Worm (Caenorhabditis elegans) whole organism, L1 larva: ENCODE data around the gene nuo-1.

Experiments used
- C04F5.9 ChIP-seq: sonication (generic microtip); optimal IDR thresholded peaks from 2 replicates; lab custom pipeline; 2016; ENCODE audit warnings: missing genetic modification characterization, missing compliant biosample characterization
- C16A3.4 ChIP-seq: fragments of 150-350 bp; optimal IDR thresholded peaks from 2 replicates; lab custom pipeline; 2014; ENCODE audit warnings: missing biosample characterization, missing genetic modification characterization
- F16B12.6 ChIP-seq: fragments of 150-350 bp; optimal IDR thresholded peaks from 2 replicates; lab custom pipeline; 2014; ENCODE audit warnings: missing biosample characterization, missing genetic modification characterization
- Y116A8C.19 ChIP-seq: sonication (generic microtip); optimal IDR thresholded peaks from 2 replicates; lab custom pipeline; 2016; ENCODE audit warnings: missing compliant biosample characterization, missing genetic modification characterization, borderline replicate concordance
- aha-1 ChIP-seq: fragments of 150-350 bp; optimal IDR thresholded peaks from 2 replicates; lab custom pipeline; 2014; ENCODE audit warnings: missing biosample characterization, missing genetic modification characterization
- alr-1 ChIP-seq: fragments of 200-800 bp; sonication (Bioruptor generic); optimal IDR thresholded peaks from 2 replicates; lab custom pipeline; 2018; ENCODE audit warnings: borderline replicate concordance, mild to moderate bottlenecking, missing genetic modification characterization, missing compliant biosample characterization
- aly-2 ChIP-seq: fragments of 150-350 bp; optimal IDR thresholded peaks from 2 replicates; lab custom pipeline; 2014; ENCODE audit warnings: missing biosample characterization, missing genetic modification characterization
- ceh-63 ChIP-seq: fragments of 200-800 bp; sonication (Bioruptor generic); optimal IDR thresholded peaks from 2 replicates; lab custom pipeline; 2018; ENCODE audit warnings: mild to moderate bottlenecking, missing genetic modification characterization, missing compliant biosample characterization
- ceh-90 ChIP-seq: sonication (generic microtip); optimal IDR thresholded peaks from 2 replicates; lab custom pipeline; 2016; ENCODE audit warnings: missing genetic modification characterization, missing compliant biosample characterization
- ces-1 ChIP-seq: fragments of 150-350 bp; optimal IDR thresholded peaks from 2 replicates; lab custom pipeline; 2014; ENCODE audit warnings: missing biosample characterization, missing genetic modification reagents, missing genetic modification characterization
- dpl-1 ChIP-seq, 3 experiments: fragments of 150-350 bp in 2 of 3; sonication (generic microtip) in 1 of 3; optimal IDR thresholded peaks; 2 replicates each; lab custom pipeline; 2014 to 2017; ENCODE audit warnings: missing biosample characterization in 3 of 3, missing genetic modification characterization in 3 of 3, missing genetic modification reagents in 3 of 3
- efl-1 ChIP-seq, 4 experiments: fragments of 150-350 bp; optimal IDR thresholded peaks in 3 of 4; peaks in 1 of 4; 1 replicate in 1 of 4; 2 replicates in 3 of 4; lab custom pipeline; 2014; ENCODE audit warnings: missing biosample characterization in 2 of 4, missing genetic modification characterization in 2 of 4, missing genetic modification reagents in 2 of 4
- efl-3 ChIP-seq: fragments of 200-800 bp; sonication (Bioruptor generic); optimal IDR thresholded peaks from 2 replicates; lab custom pipeline; 2018; ENCODE audit warnings: mild to moderate bottlenecking, missing genetic modification characterization, missing compliant biosample characterization
- egl-13 ChIP-seq: sonication (generic microtip); optimal IDR thresholded peaks from 2 replicates; lab custom pipeline; 2016; ENCODE audit warnings: missing genotype, missing genetic modification reagents, missing genetic modification characterization, missing compliant biosample characterization
- elt-2 ChIP-seq: sonication (generic microtip); optimal IDR thresholded peaks from 2 replicates; lab custom pipeline; 2016; ENCODE audit warnings: missing genetic modification characterization, mild to moderate bottlenecking, inconsistent platforms, missing compliant biosample characterization, missing genetic modification reagents
- elt-3 ChIP-seq, 6 experiments: fragments of 150-350 bp in 1 of 6; sonication (generic microtip); optimal IDR thresholded peaks; 2 replicates each; lab custom pipeline; 2017 to 2018; ENCODE audit warnings: missing biosample characterization in 6 of 6, missing genetic modification characterization in 6 of 6, inconsistent platforms in 1 of 6
- ets-5 ChIP-seq: fragments of 200-800 bp; sonication (Bioruptor generic); IDR thresholded peaks from 2 replicates; pipeline ENCODE4 v1.3.6; 2022; ENCODE audit warnings: missing genetic modification characterization, missing compliant biosample characterization
- fos-1 ChIP-seq: fragments of 150-350 bp; optimal IDR thresholded peaks from 2 replicates; lab custom pipeline; 2014; ENCODE audit warnings: missing biosample characterization, missing genetic modification characterization
- hlh-17 ChIP-seq: fragments of 200-800 bp; sonication (Bioruptor generic); optimal IDR thresholded peaks from 2 replicates; lab custom pipeline; 2018; ENCODE audit warnings: missing genetic modification characterization, mild to moderate bottlenecking, missing compliant biosample characterization, moderate library complexity, borderline replicate concordance
- hlh-4 ChIP-seq: sonication (generic microtip); optimal IDR thresholded peaks from 2 replicates; lab custom pipeline; 2016; ENCODE audit warnings: mild to moderate bottlenecking, missing genetic modification characterization, missing compliant biosample characterization
- hpl-2 ChIP-seq: fragments of 150-350 bp; optimal IDR thresholded peaks from 2 replicates; lab custom pipeline; 2014; ENCODE audit warnings: missing biosample characterization, missing genetic modification reagents, missing genetic modification characterization
- irx-1 ChIP-seq: sonication (generic microtip); optimal IDR thresholded peaks from 2 replicates; lab custom pipeline; 2016; ENCODE audit warnings: missing genetic modification characterization, missing compliant biosample characterization
- isw-1 ChIP-seq: fragments of 200-800 bp; sonication (Bioruptor generic); IDR thresholded peaks from 2 replicates; pipeline ENCODE4 v1.3.6; 2022; ENCODE audit warnings: missing genetic modification characterization, missing compliant biosample characterization
- jun-1 ChIP-seq: fragments of 150-350 bp; optimal IDR thresholded peaks from 2 replicates; lab custom pipeline; 2014; ENCODE audit warnings: missing biosample characterization, missing genetic modification reagents, missing genetic modification characterization
- lin-14 ChIP-seq: fragments of 200-800 bp; sonication (Bioruptor generic); optimal IDR thresholded peaks from 2 replicates; lab custom pipeline; 2018; ENCODE audit warnings: mild to moderate bottlenecking, missing genetic modification characterization, moderate library complexity, missing compliant biosample characterization
- lir-3 ChIP-seq: sonication (generic microtip); optimal IDR thresholded peaks from 2 replicates; lab custom pipeline; 2016; ENCODE audit warnings: mild to moderate bottlenecking, missing genetic modification characterization, moderate library complexity, missing compliant biosample characterization; ENCODE audit not compliant: poor library complexity
- lsy-2 ChIP-seq, 2 experiments: fragments of 150-350 bp; optimal IDR thresholded peaks; 2 replicates each; lab custom pipeline; 2014; ENCODE audit warnings: missing biosample characterization in 2 of 2, missing genetic modification characterization in 2 of 2
- mab-9 ChIP-seq: fragments of 200-800 bp; sonication (Bioruptor generic); IDR thresholded peaks from 2 replicates; pipeline ENCODE4 v1.3.6; 2022; ENCODE audit warnings: missing genetic modification reagents, missing genetic modification characterization, missing compliant biosample characterization
- mdl-1 ChIP-seq, 2 experiments: fragments of 150-350 bp; optimal IDR thresholded peaks; 2 replicates each; lab custom pipeline; 2014 to 2017; ENCODE audit warnings: missing biosample characterization in 2 of 2, missing genetic modification characterization in 2 of 2, inconsistent platforms in 1 of 2
- mef-2 ChIP-seq: fragments of 150-350 bp; optimal IDR thresholded peaks from 2 replicates; lab custom pipeline; 2014; ENCODE audit warnings: missing biosample characterization, missing genetic modification characterization
- nhr-11 ChIP-seq: fragments of 150-350 bp; optimal IDR thresholded peaks from 2 replicates; lab custom pipeline; 2014; ENCODE audit warnings: missing biosample characterization, missing genetic modification characterization
- nhr-12 ChIP-seq: sonication (generic microtip); optimal IDR thresholded peaks from 2 replicates; lab custom pipeline; 2017; ENCODE audit warnings: missing biosample characterization, missing genetic modification characterization
- nhr-19 ChIP-seq: fragments of 200-800 bp; sonication (Bioruptor generic); conservative IDR thresholded peaks from 2 replicates; pipeline ENCODE4 v1.3.6; 2022; ENCODE audit warnings: missing genetic modification characterization, missing compliant biosample characterization
- nhr-237 ChIP-seq: fragments of 150-350 bp; optimal IDR thresholded peaks from 2 replicates; lab custom pipeline; 2014; ENCODE audit warnings: missing biosample characterization, missing genetic modification characterization
- nhr-28 ChIP-seq: fragments of 150-350 bp; optimal IDR thresholded peaks from 2 replicates; lab custom pipeline; 2014; ENCODE audit warnings: missing biosample characterization, missing genetic modification characterization
- nhr-47 ChIP-seq: sonication (generic microtip); optimal IDR thresholded peaks from 2 replicates; lab custom pipeline; 2016; ENCODE audit warnings: mild to moderate bottlenecking, missing genetic modification characterization, moderate library complexity, missing compliant biosample characterization
- nhr-84 ChIP-seq: sonication (generic microtip); optimal IDR thresholded peaks from 2 replicates; lab custom pipeline; 2017; ENCODE audit warnings: missing biosample characterization, missing genetic modification characterization
- pag-3 ChIP-seq: sonication (generic microtip); optimal IDR thresholded peaks from 2 replicates; lab custom pipeline; 2017; ENCODE audit warnings: missing genetic modification characterization, mild to moderate bottlenecking, missing compliant biosample characterization, antibody characterized with exemption, borderline replicate concordance; ENCODE audit not compliant: insufficient read depth
- pax-3 ChIP-seq: fragments of 200-800 bp; sonication (Bioruptor generic); optimal IDR thresholded peaks from 2 replicates; lab custom pipeline; 2018; ENCODE audit warnings: mild to moderate bottlenecking, missing genetic modification characterization, moderate library complexity, missing compliant biosample characterization
- pqm-1 ChIP-seq: sonication (generic microtip); optimal IDR thresholded peaks from 3 replicates; lab custom pipeline; 2017; ENCODE audit warnings: missing biosample characterization, missing genetic modification characterization
- rnt-1 ChIP-seq: sonication (generic microtip); optimal IDR thresholded peaks from 2 replicates; lab custom pipeline; 2016; ENCODE audit warnings: mild to moderate bottlenecking, missing genetic modification characterization, moderate library complexity, missing compliant biosample characterization
- skn-1 ChIP-seq: fragments of 150-350 bp; optimal IDR thresholded peaks from 2 replicates; lab custom pipeline; 2014; ENCODE audit warnings: missing biosample characterization, missing genetic modification characterization
- snpc-4 ChIP-seq: fragments of 150-350 bp; optimal IDR thresholded peaks from 2 replicates; lab custom pipeline; 2014; ENCODE audit warnings: missing biosample characterization, missing genetic modification characterization
- sptf-1 ChIP-seq: fragments of 150-350 bp; optimal IDR thresholded peaks from 2 replicates; lab custom pipeline; 2014; ENCODE audit warnings: missing biosample characterization, missing genetic modification characterization
- sup-37 ChIP-seq: fragments of 200-800 bp; sonication (Bioruptor generic); optimal IDR thresholded peaks from 2 replicates; lab custom pipeline; 2018; ENCODE audit warnings: mild to moderate bottlenecking, missing genetic modification characterization, missing compliant biosample characterization
- tbx-2 ChIP-seq: sonication (generic microtip); optimal IDR thresholded peaks from 2 replicates; lab custom pipeline; 2016; ENCODE audit warnings: missing genetic modification characterization, missing compliant biosample characterization
- tlp-1 ChIP-seq: fragments of 150-350 bp; optimal IDR thresholded peaks from 2 replicates; lab custom pipeline; 2014; ENCODE audit warnings: missing biosample characterization, missing genetic modification characterization
- vab-15 ChIP-seq: sonication (generic microtip); optimal IDR thresholded peaks from 2 replicates; lab custom pipeline; 2017; ENCODE audit warnings: missing genotype, mild to moderate bottlenecking, missing genetic modification characterization, missing compliant biosample characterization
- zip-4 ChIP-seq: fragments of 200-800 bp; sonication (Bioruptor generic); optimal IDR thresholded peaks from 2 replicates; lab custom pipeline; 2018; ENCODE audit warnings: mild to moderate bottlenecking, missing genetic modification characterization, moderate library complexity, missing compliant biosample characterization
- ztf-11 ChIP-seq, 2 experiments: sonication (generic microtip); optimal IDR thresholded peaks; 2 replicates each; lab custom pipeline; 2016 to 2017; ENCODE audit warnings: missing genetic modification characterization in 2 of 2, missing biosample characterization in 1 of 2, missing compliant biosample characterization in 1 of 2

The nuo-1 gene

DNA sequence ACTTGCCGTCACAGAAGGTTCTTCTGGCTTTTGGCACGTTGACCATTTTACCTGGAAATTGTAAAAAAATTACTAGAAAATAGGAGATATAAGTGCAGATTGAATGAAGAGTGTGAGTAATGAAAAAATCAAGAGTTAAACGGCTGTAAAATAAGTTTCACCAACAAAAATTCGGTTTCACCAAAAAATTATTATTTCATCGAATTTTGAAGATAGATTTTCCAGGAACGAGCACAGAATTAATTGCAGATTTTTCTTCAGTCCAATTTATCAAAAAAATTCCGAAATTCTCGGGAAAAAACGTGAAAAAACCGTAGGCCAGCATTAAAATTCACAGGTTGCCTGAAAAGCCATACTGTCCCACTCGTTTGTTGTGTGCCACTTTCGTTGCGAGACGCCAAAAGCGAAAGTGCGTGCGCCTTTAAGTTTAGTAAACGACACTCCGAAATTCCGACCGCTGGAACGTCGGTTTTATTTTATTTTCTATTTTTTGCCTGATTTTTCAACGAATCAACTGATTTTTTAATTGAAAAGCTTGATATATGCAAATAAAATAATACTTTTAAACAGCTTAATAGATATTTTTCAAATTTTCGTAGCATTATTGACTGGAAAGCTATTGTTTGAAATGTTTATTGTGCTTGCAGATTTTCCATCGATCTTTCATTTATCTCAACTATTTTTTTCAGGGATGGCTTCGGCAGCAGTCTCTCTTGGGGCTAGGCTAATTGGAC, at the start of gene nuo-1, which contains the start of gene rpl-36.A:
Gene nuo-1 (plus strand): TSS at position 684 of the 734 bp plus-strand sequence.
Gene rpl-36.A (minus strand): TSS at position 51 of the 734 bp plus-strand sequence.
- TF ChIP-seq zip-4 (GFP tag; lab: Kevin White, UChicago) (no peak), nhr-19 (GFP tag; lab: Robert Waterston, UW) (peak; percentile 76), lin-14 (GFP tag; lab: Kevin White, UChicago) (peak; percentile 88), mab-9 (GFP tag; lab: Robert Waterston, UW) (no peak), sptf-1 (tag; lab: Kevin White, UChicago) (no peak), tlp-1 (tag; lab: Kevin White, UChicago) (no peak), egl-13 (tag; lab: Kevin White, UChicago) (no peak), jun-1 (peak; percentile 69), pag-3 (no peak), mdl-1 (tag; optimal IDR thresholded peaks at IDR 0.05; lab: Kevin White, UChicago) (peak in 1 of 2 experiments; percentile 79), ceh-90 (tag; lab: Kevin White, UChicago) (no peak), dpl-1 (GFP tag; optimal IDR thresholded peaks at IDR 0.05; lab: Kevin White, UChicago) (peak; percentile 80 to 86 (median 84)), aly-2 (tag; lab: Kevin White, UChicago) (no peak), elt-3 (tag; optimal IDR thresholded peaks at IDR 0.05; lab: Kevin White, UChicago) (peak in 3 of 6 experiments; percentile 3 to 83 (median 41)), hlh-4 (no peak), tbx-2 (tag; lab: Kevin White, UChicago) (peak; percentile 77), alr-1 (tag; lab: Kevin White, UChicago) (no peak), skn-1 (tag; lab: Kevin White, UChicago) (peak; percentile 84), C16A3.4 (tag; lab: Kevin White, UChicago) (peak; percentile 96), ces-1 (GFP tag; lab: Kevin White, UChicago) (no peak), hpl-2 (peak; percentile 55), vab-15 (tag; lab: Kevin White, UChicago) (peak; percentile 29), elt-2 (tag; lab: Kevin White, UChicago) (no peak), isw-1 (GFP tag; lab: Robert Waterston, UW) (peak; percentile 85), sup-37 (GFP tag; lab: Kevin White, UChicago) (no peak), nhr-28 (no peak), rnt-1 (tag; lab: Kevin White, UChicago) (peak; percentile 84), nhr-11 (tag; lab: Kevin White, UChicago) (peak; percentile 4), ets-5 (GFP tag; lab: Robert Waterston, UW) (no peak), ceh-63 (GFP tag; lab: Kevin White, UChicago) (no peak), aha-1 (no peak), mef-2 (tag; lab: Kevin White, UChicago) (peak; percentile 15), F16B12.6 (tag; lab: Kevin White, UChicago) (peak; percentile 62), hlh-17 (no peak), pax-3 (tag; lab: Kevin White, UChicago) (no peak), snpc-4 (tag; lab: Kevin White, UChicago) (peak; percentile 61), C04F5.9 (tag; lab: Kevin White, UChicago) (peak; percentile 38), Y116A8C.19 (tag; lab: Kevin White, UChicago) (no peak), nhr-12 (no peak), nhr-84 (tag; lab: Kevin White, UChicago) (no peak), fos-1 (tag; lab: Kevin White, UChicago) (peak; percentile 73), lsy-2 (tag; optimal IDR thresholded peaks at IDR 0.05; lab: Kevin White, UChicago) (peak; percentile 98 to 99), pqm-1 (no peak), nhr-47 (peak; percentile 85), nhr-237 (tag; lab: Kevin White, UChicago) (peak; percentile 56), irx-1 (tag; lab: Kevin White, UChicago) (peak; percentile 51), lir-3 (tag; lab: Kevin White, UChicago) (peak; percentile 51), efl-3 (no peak), ztf-11 (tag; optimal IDR thresholded peaks at IDR 0.05; lab: Kevin White, UChicago) (peak in 1 of 2 experiments; percentile 25), efl-1 (optimal IDR thresholded peaks at IDR 0.05; lab: Kevin White, UChicago) (peak; percentile 88 to 91), efl-1 (GFP tag; optimal IDR thresholded peaks at IDR 0.05 in 1 of 2; lab: Kevin White, UChicago) (peak; percentile 82 to 98)
